Worm (Caenorhabditis elegans): ENCODE measurements around the gene mtm-6.

- TF ChIP-seq unc-39 (tag; optimal IDR thresholded peaks at IDR 0.05) (no peak), ztf-11 (tag; optimal IDR thresholded peaks at IDR 0.05) (no peak), lin-11 (tag; optimal IDR thresholded peaks at IDR 0.05) (no peak), lin-13 (GFP tag; optimal IDR thresholded peaks at IDR 0.05) (no peak), lsy-2 (tag; optimal IDR thresholded peaks at IDR 0.05) (no peak), fos-1 (tag; optimal IDR thresholded peaks at IDR 0.05) (no peak), ceh-16 (tag; optimal IDR thresholded peaks at IDR 0.05) (no peak), skn-1 (tag; optimal IDR thresholded peaks at IDR 0.05) (no peak), lin-39 (tag; optimal IDR thresholded peaks at IDR 0.05) (no peak)
These were observed 29.9 kb upstream of the mtm-6 start for ce11 chrIII:13316935-13317334.
